Worm (Caenorhabditis elegans) whole organism, mixed stage, embryonic: ENCODE measurements around the gene srx-73.

Experiments used
- bed-3 ChIP-seq: fragments of 200-800 bp; sonication (Bioruptor generic); optimal IDR thresholded peaks from 3 replicates; lab custom pipeline; 2018; ENCODE audit warnings: mild to moderate bottlenecking, missing genetic modification characterization, moderate library complexity, missing compliant biosample characterization
- ceh-39 ChIP-seq: fragments of 150-350 bp; optimal IDR thresholded peaks from 2 replicates; lab custom pipeline; 2014; ENCODE audit warnings: missing biosample characterization, missing genetic modification characterization
- ceh-43 ChIP-seq: fragments of 200-800 bp; sonication (Bioruptor generic); optimal IDR thresholded peaks from 2 replicates; lab custom pipeline; 2018; ENCODE audit warnings: mild to moderate bottlenecking, missing genetic modification characterization, moderate library complexity, missing compliant biosample characterization
- ceh-83 ChIP-seq: fragments of 200-800 bp; sonication (Bioruptor generic); optimal IDR thresholded peaks from 2 replicates; lab custom pipeline; 2018; ENCODE audit warnings: mild to moderate bottlenecking, missing genetic modification characterization, missing compliant biosample characterization
- ces-1 ChIP-seq: fragments of 150-350 bp; optimal IDR thresholded peaks from 2 replicates; lab custom pipeline; 2014; ENCODE audit warnings: missing biosample characterization, missing genetic modification reagents, missing genetic modification characterization
- cnd-1 ChIP-seq: fragments of 200-800 bp; sonication (Bioruptor generic); optimal IDR thresholded peaks from 2 replicates; lab custom pipeline; 2018; ENCODE audit warnings: mild to moderate bottlenecking, missing genetic modification characterization, missing compliant biosample characterization
- drap-1 ChIP-seq: fragments of 200-800 bp; sonication (Bioruptor generic); optimal IDR thresholded peaks from 3 replicates; lab custom pipeline; 2018; ENCODE audit warnings: mild to moderate bottlenecking, missing genetic modification characterization, missing compliant biosample characterization
- elt-1 ChIP-seq: sonication (generic microtip); optimal IDR thresholded peaks from 2 replicates; lab custom pipeline; 2017; ENCODE audit warnings: missing genetic modification characterization, mild to moderate bottlenecking, missing compliant biosample characterization, antibody characterized with exemption, moderate library complexity, borderline replicate concordance; ENCODE audit not compliant: insufficient read depth
- elt-3 ChIP-seq: fragments of 150-350 bp; optimal IDR thresholded peaks from 2 replicates; lab custom pipeline; 2014; ENCODE audit warnings: missing biosample characterization, missing genetic modification characterization
- hlh-1 ChIP-seq: fragments of 150-350 bp; optimal IDR thresholded peaks from 2 replicates; lab custom pipeline; 2014; ENCODE audit warnings: missing biosample characterization, missing genetic modification reagents, missing genetic modification characterization
- lin-13 ChIP-seq: fragments of 150-350 bp; optimal IDR thresholded peaks from 2 replicates; lab custom pipeline; 2014; ENCODE audit warnings: missing biosample characterization, missing genetic modification characterization
- lin-32 ChIP-seq: fragments of 200-800 bp; sonication (Bioruptor generic); optimal IDR thresholded peaks from 2 replicates; lab custom pipeline; 2018; ENCODE audit warnings: mild to moderate bottlenecking, missing genetic modification characterization, missing compliant biosample characterization
- lsy-2 ChIP-seq: fragments of 150-350 bp; optimal IDR thresholded peaks from 2 replicates; lab custom pipeline; 2014; ENCODE audit warnings: missing biosample characterization, missing genetic modification characterization
- mab-5 ChIP-seq: fragments of 150-350 bp; optimal IDR thresholded peaks from 2 replicates; lab custom pipeline; 2014; ENCODE audit warnings: missing biosample characterization, missing genetic modification characterization
- mls-2 ChIP-seq: sonication (generic microtip); optimal IDR thresholded peaks from 2 replicates; lab custom pipeline; 2016; ENCODE audit warnings: mild to moderate bottlenecking, missing genetic modification characterization, moderate library complexity, missing compliant biosample characterization
- nhr-12 ChIP-seq: fragments of 150-350 bp; optimal IDR thresholded peaks from 2 replicates; lab custom pipeline; 2014; ENCODE audit warnings: missing biosample characterization, missing genetic modification characterization
- nhr-2 ChIP-seq: fragments of 150-350 bp; optimal IDR thresholded peaks from 2 replicates; lab custom pipeline; 2014; ENCODE audit warnings: missing biosample characterization, missing genetic modification characterization
- nhr-237 ChIP-seq: fragments of 150-350 bp; optimal IDR thresholded peaks from 2 replicates; lab custom pipeline; 2014; ENCODE audit warnings: missing biosample characterization, missing genetic modification characterization
- nhr-28 ChIP-seq: fragments of 150-350 bp; optimal IDR thresholded peaks from 2 replicates; lab custom pipeline; 2014; ENCODE audit warnings: missing biosample characterization, missing genetic modification characterization
- nhr-76 ChIP-seq: sonication (generic microtip); optimal IDR thresholded peaks from 2 replicates; lab custom pipeline; 2017; ENCODE audit warnings: missing biosample characterization, missing genetic modification characterization
- pha-4 ChIP-seq: fragments of 150-350 bp; optimal IDR thresholded peaks from 2 replicates; lab custom pipeline; 2018; ENCODE audit warnings: missing biosample characterization, missing genetic modification reagents, missing genetic modification characterization
- sem-2 ChIP-seq: fragments of 200-800 bp; sonication (Bioruptor generic); optimal IDR thresholded peaks from 2 replicates; lab custom pipeline; 2018; ENCODE audit warnings: mild to moderate bottlenecking, missing genetic modification characterization, missing compliant biosample characterization
- snpc-4 ChIP-seq: fragments of 150-350 bp; optimal IDR thresholded peaks from 2 replicates; lab custom pipeline; 2014; ENCODE audit warnings: missing biosample characterization, missing genetic modification characterization
- tbx-8 ChIP-seq: fragments of 200-800 bp; sonication (Bioruptor generic); optimal IDR thresholded peaks from 2 replicates; lab custom pipeline; 2018; ENCODE audit warnings: mild to moderate bottlenecking, missing genetic modification characterization, moderate library complexity, missing compliant biosample characterization
- unc-120 ChIP-seq: sonication (generic microtip); optimal IDR thresholded peaks from 2 replicates; lab custom pipeline; 2017; ENCODE audit warnings: missing genetic modification characterization, missing compliant biosample characterization; ENCODE audit not compliant: poor library complexity, severe bottlenecking
- unc-39 ChIP-seq: fragments of 150-350 bp; optimal IDR thresholded peaks from 2 replicates; lab custom pipeline; 2014; ENCODE audit warnings: missing biosample characterization, missing genetic modification characterization
- unc-62 ChIP-seq: fragments of 150-350 bp; optimal IDR thresholded peaks from 2 replicates; lab custom pipeline; 2014; ENCODE audit warnings: missing biosample characterization, missing genetic modification reagents, missing genetic modification characterization
- ztf-11 ChIP-seq: fragments of 150-350 bp; optimal IDR thresholded peaks from 2 replicates; lab custom pipeline; 2014; ENCODE audit warnings: missing biosample characterization, missing genetic modification characterization

Gene srx-73

DNA sequence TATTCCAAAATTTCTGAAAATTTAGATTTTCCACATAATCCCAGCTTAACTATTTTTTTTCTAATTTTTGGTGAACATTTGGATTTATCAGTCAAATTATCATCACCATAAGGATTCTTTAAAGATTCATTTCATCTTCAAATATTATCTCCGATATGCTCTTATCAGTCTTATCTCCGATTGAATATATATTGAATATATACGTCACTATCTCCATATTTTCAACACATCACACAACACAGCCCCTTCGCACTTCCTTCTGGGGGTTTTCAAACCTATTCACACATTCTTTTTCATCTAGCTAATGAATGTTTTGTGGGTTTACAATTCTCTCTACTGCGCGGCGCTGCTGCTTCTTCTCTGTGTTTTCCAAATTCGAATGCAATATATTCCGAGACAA lies 33.1 kb upstream of the srx-73 start:
- TF ChIP-seq mab-5, result no peak
- peak; percentile 52 for TF ChIP-seq elt-1
- TF ChIP-seq elt-3 (tag; lab: Kevin White, UChicago), result peak; percentile 82
- no peak for TF ChIP-seq tbx-8 (GFP tag; lab: Kevin White, UChicago)
- TF ChIP-seq lsy-2 (tag; lab: Kevin White, UChicago), result no peak

DNA sequence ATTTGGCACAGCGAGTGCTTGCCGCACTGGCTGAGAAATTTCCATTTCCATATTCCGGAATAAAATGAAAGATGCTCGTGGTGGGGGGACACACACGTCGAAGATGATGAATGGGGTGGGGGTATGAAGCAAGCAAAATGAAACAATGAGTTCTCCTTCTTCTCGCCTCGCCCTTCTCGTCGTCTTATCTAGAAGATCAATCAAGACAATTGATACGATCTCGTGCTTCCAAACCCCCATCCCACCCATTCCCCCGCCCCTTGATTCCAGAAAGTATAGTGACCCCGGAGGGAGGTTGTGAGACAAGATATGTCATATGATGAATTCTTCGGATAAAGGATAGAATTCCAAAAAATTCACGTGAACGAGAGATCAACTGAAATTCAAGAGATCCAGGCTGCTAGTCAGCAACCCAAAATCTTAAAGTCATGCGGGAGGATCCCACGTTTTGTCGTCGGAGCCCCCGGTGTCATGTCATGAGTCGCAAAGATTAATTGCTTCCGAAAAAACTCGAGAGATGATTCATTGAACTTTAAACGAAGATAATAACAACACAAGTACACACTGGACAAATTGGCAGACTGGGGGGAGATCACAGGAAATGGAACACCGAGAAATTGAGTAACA lies 29.0 kb upstream of the srx-73 start:
- TF ChIP-seq elt-1 (peak; percentile 92), unc-39 (tag; lab: Kevin White, UChicago) (no peak), mab-5 (no peak)

DNA sequence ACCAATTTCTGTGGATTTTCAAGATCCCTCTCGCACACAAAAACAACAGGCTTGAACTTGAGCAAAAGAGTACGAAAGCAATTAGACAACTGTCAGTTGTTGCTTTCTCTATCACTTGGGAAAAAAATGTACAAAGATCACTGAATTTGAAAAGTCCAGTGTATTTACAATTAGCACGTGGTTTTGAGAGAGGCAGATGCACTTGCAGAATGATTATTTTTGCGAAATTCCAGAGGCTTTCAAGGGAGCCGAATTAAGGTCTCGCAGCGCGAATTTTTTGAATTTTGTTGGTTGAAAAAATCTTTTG lies 27.7 kb upstream of the srx-73 start:
- no peak for TF ChIP-seq lin-13
- peak; percentile 43 for TF ChIP-seq hlh-1
- TF ChIP-seq elt-1, result no peak

DNA sequence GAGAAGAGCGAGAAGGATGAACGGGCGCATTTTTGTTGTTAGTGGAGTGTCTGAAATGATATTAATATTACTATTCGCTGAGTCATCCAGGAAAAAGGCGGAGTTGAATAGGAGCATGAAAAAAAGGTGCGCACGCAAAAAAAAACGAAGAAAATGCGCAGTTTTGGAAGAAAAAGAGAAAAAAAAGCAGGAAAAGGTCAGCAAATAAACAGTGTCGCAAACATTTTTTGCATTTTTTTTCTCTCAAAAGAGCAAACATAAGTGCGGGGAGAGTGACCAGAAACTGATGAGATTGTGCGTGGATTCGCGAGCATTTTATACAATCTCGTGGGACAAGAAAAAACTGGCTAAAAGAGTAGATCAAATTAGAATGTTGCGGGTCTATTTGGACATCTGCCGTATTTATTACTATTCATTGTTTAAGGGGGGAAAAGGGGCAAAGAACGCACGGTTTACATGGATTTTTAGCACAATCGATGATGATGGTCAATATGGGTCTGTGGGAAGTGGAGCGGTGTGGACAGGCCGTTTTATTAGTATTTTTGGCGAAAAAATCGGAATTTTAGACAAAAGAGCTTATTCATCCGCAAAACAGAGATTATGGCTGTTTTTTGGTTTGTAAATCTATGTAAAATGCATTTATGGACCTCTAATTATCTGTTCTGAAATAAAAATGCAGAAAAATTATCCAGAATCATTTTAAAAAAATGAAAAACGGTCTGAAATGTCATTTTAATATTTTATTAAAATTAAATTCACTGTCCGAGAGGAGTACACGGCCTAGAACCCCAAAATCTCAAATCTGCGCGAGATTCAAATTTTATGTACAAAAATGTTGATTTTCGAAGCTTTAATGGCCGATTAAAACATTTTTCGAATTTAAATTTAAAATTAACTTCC lies 27.1 kb upstream of the srx-73 start, which contains the start of gene cpg-8:
Gene cpg-8 (minus strand): TSS at position 51 of the 900 bp plus-strand sequence.
- TF ChIP-seq drap-1 (GFP tag; lab: Kevin White, UChicago) (no peak), unc-120 (tag; lab: Kevin White, UChicago) (no peak), nhr-28 (no peak)

DNA sequence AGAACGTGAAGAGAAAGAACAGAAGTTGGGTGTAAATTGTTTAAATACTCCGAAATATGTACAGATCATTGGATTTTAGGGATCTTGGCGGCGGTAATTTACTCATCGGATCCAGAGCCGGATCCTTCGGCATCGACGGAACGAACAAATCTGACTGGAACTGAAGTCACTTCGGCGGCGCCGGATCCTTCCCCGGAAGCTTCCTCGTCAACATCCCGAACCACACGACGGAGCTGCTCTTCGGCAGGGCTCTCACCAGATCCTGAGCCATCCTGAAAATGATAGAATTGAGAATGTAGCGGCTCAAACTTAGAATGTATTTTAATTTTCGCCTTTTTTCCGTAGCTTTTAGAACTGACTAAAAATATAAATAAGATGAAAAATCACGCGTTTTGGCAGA lies 26.1 kb upstream of the srx-73 start:
- TF ChIP-seq mls-2 (tag; lab: Kevin White, UChicago) (no peak), tbx-8 (GFP tag; lab: Kevin White, UChicago) (no peak), pha-4 (tag; lab: Kevin White, UChicago) (no peak), ceh-43 (GFP tag; lab: Kevin White, UChicago) (no peak), drap-1 (GFP tag; lab: Kevin White, UChicago) (no peak), ztf-11 (no peak), snpc-4 (no peak), nhr-28 (no peak)

DNA sequence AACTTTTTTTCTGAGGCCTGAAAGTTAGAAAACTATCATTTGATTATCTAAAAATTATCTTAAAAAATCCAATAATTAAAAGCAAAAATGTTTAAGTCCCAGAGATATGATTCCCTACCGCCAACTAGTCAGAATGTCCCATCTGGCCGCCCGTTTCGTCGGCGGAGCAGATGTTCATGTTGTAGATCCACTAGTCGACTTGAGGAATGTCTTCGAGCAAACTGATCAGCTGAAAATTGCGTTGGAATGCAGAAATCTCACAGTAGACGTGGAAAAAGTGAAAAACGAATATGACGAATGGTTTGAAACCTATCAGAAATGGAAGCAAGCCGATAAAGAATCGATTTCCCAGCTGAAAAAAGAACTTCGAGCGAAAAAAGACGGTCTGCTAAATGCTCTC lies 23.7 kb upstream of the srx-73 start, which contains the start of gene K03B4.1:
Gene K03B4.1 (plus strand): TSS at position 97 of the 400 bp plus-strand sequence.
- TF ChIP-seq nhr-2 (tag; lab: Kevin White, UChicago) (no peak), tbx-8 (GFP tag; lab: Kevin White, UChicago) (no peak), sem-2 (no peak), elt-1 (no peak), mab-5 (no peak), cnd-1 (tag; lab: Kevin White, UChicago) (no peak), bed-3 (GFP tag; lab: Kevin White, UChicago) (no peak), ceh-43 (GFP tag; lab: Kevin White, UChicago) (no peak), ceh-39 (tag; lab: Kevin White, UChicago) (no peak), pha-4 (tag; lab: Kevin White, UChicago) (no peak), mls-2 (tag; lab: Kevin White, UChicago) (no peak), ces-1 (no peak), nhr-76 (tag; lab: Kevin White, UChicago) (no peak), nhr-12 (tag; lab: Kevin White, UChicago) (no peak), nhr-28 (no peak)

DNA sequence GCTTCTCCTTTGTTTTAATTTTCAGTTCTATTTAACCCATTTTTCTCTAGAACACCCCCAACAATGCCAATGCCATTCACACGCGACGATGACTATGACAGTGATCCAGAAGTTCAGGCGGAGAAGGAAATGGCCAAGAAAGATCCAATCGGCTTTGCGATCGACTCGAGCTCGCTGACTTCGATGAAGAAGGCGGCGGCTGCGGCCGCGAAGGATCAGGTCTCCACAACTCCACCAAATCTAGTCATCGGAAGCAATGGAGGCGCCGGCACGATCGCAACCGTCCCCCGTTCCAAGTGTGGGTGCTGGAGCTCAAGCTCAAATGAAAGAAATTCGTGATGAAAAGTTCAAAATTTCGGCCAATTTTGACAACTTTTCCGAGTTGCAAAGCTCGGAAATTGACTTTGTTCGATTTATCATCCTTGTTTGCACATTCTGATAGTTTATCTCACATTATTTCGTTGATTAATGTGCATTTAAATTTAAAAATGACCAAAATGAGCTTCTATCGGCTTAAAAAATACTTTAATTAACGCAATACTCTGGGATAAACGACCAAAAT lies 22.5 kb upstream of the srx-73 start, which contains the start of gene K03B4.2:
Gene K03B4.2 (plus strand): TSS at position 51 of the 562 bp plus-strand sequence.
- TF ChIP-seq ceh-43 (GFP tag; lab: Kevin White, UChicago) (no peak), nhr-237 (tag; lab: Kevin White, UChicago) (no peak), pha-4 (tag; lab: Kevin White, UChicago) (no peak), snpc-4 (no peak), ceh-83 (GFP tag; lab: Kevin White, UChicago) (no peak), lin-32 (GFP tag; lab: Kevin White, UChicago) (no peak), tbx-8 (GFP tag; lab: Kevin White, UChicago) (no peak), mls-2 (tag; lab: Kevin White, UChicago) (no peak), bed-3 (GFP tag; lab: Kevin White, UChicago) (no peak), unc-62 (no peak)
- TF ChIP-seq, all 35 proteins: peak for 0
